Fruit fly (Drosophila melanogaster): ENCODE data around the gene bocks.

bocks gene

dm6 chr3R:9548769-9549168 lies 42.0 kb downstream of the bocks start (continued):
- TF ChIP-seq Hey (tag; optimal IDR thresholded peaks at IDR 0.05), result peak; percentile 81
- TF ChIP-seq CG18599 (GFP tag; optimal IDR thresholded peaks at IDR 0.05), result no peak
- peak; percentile 70 for TF ChIP-seq twi (tag; optimal IDR thresholded peaks at IDR 0.05)
- no peak for TF ChIP-seq CG3726 (GFP tag; IDR thresholded peaks at IDR 0.05)
- no peak for TF ChIP-seq CG10959 (GFP tag; IDR thresholded peaks at IDR 0.05)
- peak; percentile 32 for TF ChIP-seq zf30C (GFP tag; optimal IDR thresholded peaks at IDR 0.05)
- TF ChIP-seq Ssrp (tag; optimal IDR thresholded peaks at IDR 0.05), result no peak
- TF ChIP-seq Med (GFP tag), result peak; percentile 26
- TF ChIP-seq Abd-B (GFP tag; optimal IDR thresholded peaks at IDR 0.05), result no peak
- peak; percentile 40 for TF ChIP-seq cg (GFP tag; optimal IDR thresholded peaks at IDR 0.05)
- no peak for TF ChIP-seq CG10462 (GFP tag; optimal IDR thresholded peaks at IDR 0.05)
- peak; percentile 15 for TF ChIP-seq wek (GFP tag; optimal IDR thresholded peaks at IDR 0.05)
- TF ChIP-seq Stat92E (GFP tag; optimal IDR thresholded peaks at IDR 0.05), result no peak
- TF ChIP-seq Sry-δ (GFP tag; optimal IDR thresholded peaks at IDR 0.05), result no peak
- no peak for TF ChIP-seq inv (GFP tag; IDR thresholded peaks at IDR 0.05; ENCODE audit: partially characterized antibody)
- TF ChIP-seq CHES-1-like (GFP tag; optimal IDR thresholded peaks at IDR 0.05), result no peak
- no peak for TF ChIP-seq her (GFP tag; optimal IDR thresholded peaks at IDR 0.05)
- TF ChIP-seq ab (GFP tag; optimal IDR thresholded peaks at IDR 0.05), result no peak
- TF ChIP-seq sima (GFP tag; optimal IDR thresholded peaks at IDR 0.05), result no peak
- TF ChIP-seq Eip74EF (GFP tag; optimal IDR thresholded peaks at IDR 0.05), result no peak
- no peak for TF ChIP-seq Neu2 (GFP tag; optimal IDR thresholded peaks at IDR 0.05; ENCODE audit: borderline replicate concordance)
- TF ChIP-seq CG32767 (GFP tag; IDR thresholded peaks at IDR 0.05), result no peak
- TF ChIP-seq sug (tag; optimal IDR thresholded peaks at IDR 0.05), result peak; percentile 41
- peak; percentile 58 for TF ChIP-seq ftz-f1 (GFP tag; optimal IDR thresholded peaks at IDR 0.05)
- no peak for TF ChIP-seq wor (GFP tag; IDR thresholded peaks at IDR 0.05)
- no peak for TF ChIP-seq bigmax (GFP tag; optimal IDR thresholded peaks at IDR 0.05)
- TF ChIP-seq Gsc (GFP tag; IDR thresholded peaks at IDR 0.05), result no peak
- no peak for TF ChIP-seq CG34376 (GFP tag; optimal IDR thresholded peaks at IDR 0.05)
- TF ChIP-seq HmgZ (tag; optimal IDR thresholded peaks at IDR 0.05), result peak; percentile 32
- TF ChIP-seq grn (GFP tag; optimal IDR thresholded peaks at IDR 0.05), result peak; percentile 93
- TF ChIP-seq CG13624 (GFP tag; optimal IDR thresholded peaks at IDR 0.05), result no peak
- TF ChIP-seq CG8290 (GFP tag; optimal IDR thresholded peaks at IDR 0.05), result no peak
- TF ChIP-seq CG8290 (tag; optimal IDR thresholded peaks at IDR 0.05), result peak in 1 of 2 experiments; percentile 10
- TF ChIP-seq corto (GFP tag; optimal IDR thresholded peaks at IDR 0.05), result no peak
- TF ChIP-seq fd102C (GFP tag; optimal IDR thresholded peaks at IDR 0.05), result no peak
- no peak for TF ChIP-seq CG43689 (GFP tag; IDR thresholded peaks at IDR 0.05)

- TF ChIP-seq ranshi (GFP tag; IDR thresholded peaks at IDR 0.05), result 0 out of 2 replicates have a peak, but pooled peaks have one; percentile 15
- TF ChIP-seq Dfd (GFP tag; optimal IDR thresholded peaks at IDR 0.05), result peak in 1 of 2 experiments; percentile 62
- TF ChIP-seq gcm (GFP tag; optimal IDR thresholded peaks at IDR 0.05), result peak; percentile 64
- TF ChIP-seq CG31224 (GFP tag; IDR thresholded peaks at IDR 0.05), result no peak
- TF ChIP-seq CG17612 (GFP tag; IDR thresholded peaks at IDR 0.05), result 0 out of 2 replicates have a peak, but pooled peaks have one; percentile 33
- TF ChIP-seq chm (GFP tag; IDR thresholded peaks at IDR 0.05), result 0 out of 2 replicates have a peak, but pooled peaks have one; percentile 15
- TF ChIP-seq CG2129 (GFP tag; IDR thresholded peaks at IDR 0.05; ENCODE audit: partially characterized antibody), result no peak
- TF ChIP-seq CG7372 (GFP tag; IDR thresholded peaks at IDR 0.05), result 0 out of 2 replicates have a peak, but pooled peaks have one; percentile 17
- peak; percentile 55 for TF ChIP-seq CG8478 (optimal IDR thresholded peaks at IDR 0.05)
- peak; percentile 70 for TF ChIP-seq Med (GFP tag)
- TF ChIP-seq Gug (GFP tag; IDR thresholded peaks at IDR 0.05), result no peak
- 0 out of 3 replicates have a peak, but pooled peaks have one; percentile 13 for TF ChIP-seq zfh1 (GFP tag; IDR thresholded peaks at IDR 0.05)
- TF ChIP-seq CG13775 (GFP tag; optimal IDR thresholded peaks at IDR 0.05), result no peak
- TF ChIP-seq NFAT (GFP tag; IDR thresholded peaks at IDR 0.05), result no peak
- TF ChIP-seq CG4360 (GFP tag; IDR thresholded peaks at IDR 0.05), result peak; percentile 94
- TF ChIP-seq ase (GFP tag; IDR thresholded peaks at IDR 0.05), result 0 out of 3 replicates have a peak, but pooled peaks have one; percentile 41
- TF ChIP-seq sqz (GFP tag; optimal IDR thresholded peaks at IDR 0.05), result no peak
- no peak for TF ChIP-seq dati (GFP tag; IDR thresholded peaks at IDR 0.05)
Observed at dm6 chr3R:9546808-9547381, 43.9 kb downstream of the bocks start.

Data from whole organism, embryonic.